Worm (Caenorhabditis elegans): ENCODE data around the gene srg-59.

- TF ChIP-seq ZK546.5 (tag; optimal IDR thresholded peaks at IDR 0.05): no peak
- TF ChIP-seq mdl-1 (tag; optimal IDR thresholded peaks at IDR 0.05): no peak
- TF ChIP-seq attf-4 (tag; optimal IDR thresholded peaks at IDR 0.05): no peak
- no peak for TF ChIP-seq madf-9 (GFP tag; conservative IDR thresholded peaks at IDR 0.05)
- TF ChIP-seq lir-3 (tag; optimal IDR thresholded peaks at IDR 0.05): no peak
- TF ChIP-seq zfp-2 (tag; optimal IDR thresholded peaks at IDR 0.05): no peak
- no peak for TF ChIP-seq unc-62 (GFP tag; optimal IDR thresholded peaks at IDR 0.05 in 1 of 2)
- TF ChIP-seq unc-62 (tag; optimal IDR thresholded peaks at IDR 0.05): no peak
- TF ChIP-seq snpc-4 (tag; optimal IDR thresholded peaks at IDR 0.05): no peak
Observed at ce11 chrV:2740228-2740627, 15.1 kb upstream of the srg-59 start, which contains the start of gene srg-61.
